Fruit fly (Drosophila melanogaster) whole organism, embryonic: Measurements from ENCODE around the gene slif.

ENCODE experiments used
- Atf-2 ChIP-seq: fragments of 200-800 bp; sonication (Bioruptor generic); optimal IDR thresholded peaks from 2 replicates; lab custom pipeline; 2016; ENCODE audit warnings: missing biosample characterization, missing genetic modification characterization
- Bdp1 ChIP-seq: fragments of 200-800 bp; sonication (Bioruptor generic); optimal IDR thresholded peaks from 3 replicates; lab custom pipeline; 2016; ENCODE audit warnings: missing biosample characterization, missing genetic modification characterization
- CG11398 ChIP-seq: fragments of 200-800 bp; sonication (Bioruptor generic); optimal IDR thresholded peaks from 2 replicates; lab custom pipeline; 2016; ENCODE audit warnings: missing biosample characterization, missing genetic modification characterization
- CG12219 ChIP-seq: fragments of 200-800 bp; sonication (Bioruptor generic); optimal IDR thresholded peaks from 3 replicates; lab custom pipeline; 2018; ENCODE audit warnings: missing biosample characterization, mild to moderate bottlenecking, missing genetic modification characterization
- CG13287 ChIP-seq: fragments of 200-800 bp; sonication (Bioruptor generic); IDR thresholded peaks from 2 replicates; pipeline ENCODE4 v1.3.6; 2022; ENCODE audit warnings: missing biosample characterization, missing genetic modification characterization; ENCODE audit not compliant: partially characterized antibody
- CG14710 ChIP-seq: fragments of 200-800 bp; sonication (Bioruptor generic); optimal IDR thresholded peaks from 3 replicates; lab custom pipeline; 2019; ENCODE audit warnings: missing biosample characterization, mild to moderate bottlenecking, missing genetic modification characterization, moderate library complexity
- CG15479 ChIP-seq: fragments of 200-800 bp; sonication (Bioruptor generic); optimal IDR thresholded peaks from 3 replicates; lab custom pipeline; 2019; ENCODE audit warnings: missing biosample characterization, mild to moderate bottlenecking, missing genetic modification characterization, moderate library complexity
- CG16813 ChIP-seq: fragments of 200-800 bp; sonication (Bioruptor generic); IDR thresholded peaks from 3 replicates; pipeline ENCODE4 v1.3.6; 2022; ENCODE audit warnings: missing biosample characterization, missing genetic modification characterization; ENCODE audit not compliant: partially characterized antibody
- CG1832 ChIP-seq: fragments of 200-800 bp; sonication (Bioruptor generic); optimal IDR thresholded peaks from 2 replicates; lab custom pipeline; 2017; ENCODE audit warnings: missing biosample characterization, mild to moderate bottlenecking, missing genetic modification characterization, inconsistent platforms
- CG18619 ChIP-seq: fragments of 200-800 bp; sonication (Bioruptor generic); optimal IDR thresholded peaks from 3 replicates; lab custom pipeline; 2017; ENCODE audit warnings: missing biosample characterization, mild to moderate bottlenecking, missing genetic modification characterization
- CG2202 ChIP-seq: fragments of 200-800 bp; sonication (Bioruptor generic); optimal IDR thresholded peaks from 2 replicates; lab custom pipeline; 2018; ENCODE audit warnings: missing biosample characterization, mild to moderate bottlenecking, missing genetic modification characterization
- CG2889 ChIP-seq: fragments of 200-800 bp; sonication (Bioruptor generic); IDR thresholded peaks from 3 replicates; pipeline ENCODE4 v1.3.6; 2022; ENCODE audit warnings: missing biosample characterization, missing genetic modification characterization
- CG30020 ChIP-seq: fragments of 200-800 bp; optimal IDR thresholded peaks from 2 replicates; lab custom pipeline; 2019; ENCODE audit warnings: missing biosample characterization, mild to moderate bottlenecking, missing genetic modification characterization, moderate library complexity
- CG34422 ChIP-seq: fragments of 200-800 bp; sonication (Bioruptor generic); IDR thresholded peaks from 3 replicates; pipeline ENCODE4 v1.3.6; 2022; ENCODE audit warnings: missing biosample characterization, missing genetic modification characterization
- CG4328 ChIP-seq: fragments of 200-800 bp; sonication (Bioruptor generic); optimal IDR thresholded peaks from 3 replicates; lab custom pipeline; 2017; ENCODE audit warnings: missing biosample characterization, missing genetic modification reagents, missing genetic modification characterization
- CG4404 ChIP-seq: fragments of 200-800 bp; sonication (Bioruptor generic); IDR thresholded peaks from 2 replicates; pipeline ENCODE4 v1.3.6; 2022; ENCODE audit warnings: missing biosample characterization, missing genetic modification characterization
- CG4617 ChIP-seq: fragments of 200-800 bp; sonication (Bioruptor generic); optimal IDR thresholded peaks from 3 replicates; lab custom pipeline; 2016; ENCODE audit warnings: missing biosample characterization, missing genetic modification characterization, borderline replicate concordance
- CG8388 ChIP-seq: fragments of 200-800 bp; sonication (Bioruptor generic); optimal IDR thresholded peaks from 2 replicates; lab custom pipeline; 2019; ENCODE audit warnings: missing biosample characterization, mild to moderate bottlenecking, missing genetic modification characterization, moderate library complexity
- CG8765 ChIP-seq: fragments of 200-800 bp; sonication (Bioruptor generic); IDR thresholded peaks from 2 replicates; pipeline ENCODE4 v1.3.6; 2022; ENCODE audit warnings: missing biosample characterization, missing genetic modification characterization
- CG9609 ChIP-seq: fragments of 200-800 bp; sonication (Bioruptor generic); optimal IDR thresholded peaks from 3 replicates; lab custom pipeline; 2016; ENCODE audit warnings: missing biosample characterization, missing genetic modification characterization
- CG9876 ChIP-seq: fragments of 200-800 bp; sonication (Bioruptor generic); optimal IDR thresholded peaks from 2 replicates; lab custom pipeline; 2016; ENCODE audit warnings: missing biosample characterization, missing genetic modification characterization
- CkIIα-i1 ChIP-seq: fragments of 200-800 bp; sonication (Bioruptor generic); IDR thresholded peaks from 2 replicates; pipeline ENCODE4 v1.3.6; 2022; ENCODE audit warnings: missing biosample characterization, missing genetic modification characterization
- D ChIP-seq, 2 experiments: fragments of 200-800 bp in 1 of 2; fragments of >200 bp in 1 of 2; sonication (Bioruptor generic) in 1 of 2; optimal IDR thresholded peaks; 2 replicates in 1 of 2; 3 replicates in 1 of 2; lab custom pipeline; 2017; ENCODE audit warnings: mild to moderate bottlenecking in 1 of 2, missing biosample characterization in 1 of 2, missing genetic modification characterization in 1 of 2, missing genetic modification reagents in 1 of 2
- E2f2 ChIP-seq: fragments of 200-800 bp; sonication (Bioruptor generic); IDR thresholded peaks from 2 replicates; pipeline ENCODE4 v1.3.6; 2022; ENCODE audit warnings: missing biosample characterization, missing genetic modification characterization
- Fer1 ChIP-seq: fragments of 200-800 bp; sonication (Bioruptor generic); optimal IDR thresholded peaks from 2 replicates; lab custom pipeline; 2017; ENCODE audit warnings: missing biosample characterization, mild to moderate bottlenecking, missing genetic modification characterization
- GATAe ChIP-seq: fragments of 200-800 bp; sonication (Bioruptor generic); conservative IDR thresholded peaks from 2 replicates; pipeline ENCODE4 v1.3.6; 2022; ENCODE audit warnings: missing biosample characterization, missing genetic modification characterization
- Hand ChIP-seq: fragments of 200-800 bp; sonication (Bioruptor generic); optimal IDR thresholded peaks from 2 replicates; lab custom pipeline; 2017; ENCODE audit warnings: mild to moderate bottlenecking, missing biosample characterization, missing genetic modification reagents, missing genetic modification characterization
- Lhr ChIP-seq: fragments of 200-800 bp; sonication (Bioruptor generic); optimal IDR thresholded peaks from 3 replicates; lab custom pipeline; 2017; ENCODE audit warnings: mild to moderate bottlenecking, missing biosample characterization, missing genetic modification reagents, missing genetic modification characterization
- Nf-YA ChIP-seq: fragments of 200-800 bp; sonication (Bioruptor generic); IDR thresholded peaks from 2 replicates; pipeline ENCODE4 v1.3.6; 2022; ENCODE audit warnings: missing biosample characterization, missing genetic modification characterization
- Pdp1 ChIP-seq, 2 experiments: fragments of 200-800 bp; sonication (Bioruptor generic); optimal IDR thresholded peaks; 3 replicates each; lab custom pipeline; 2016; ENCODE audit warnings: missing biosample characterization in 2 of 2, missing genetic modification characterization in 2 of 2, mild to moderate bottlenecking in 1 of 2, moderate library complexity in 1 of 2
- Stat92E ChIP-seq, 3 experiments: fragments of >200 bp in 2 of 3; fragments of 200-800 bp in 1 of 3; sonication (Bioruptor generic) in 1 of 3; optimal IDR thresholded peaks; 2 replicates each; lab custom pipeline; 2017 to 2019; ENCODE audit warnings: missing biosample characterization in 3 of 3, missing genetic modification characterization in 3 of 3, mild to moderate bottlenecking in 1 of 3, moderate library complexity in 1 of 3
- amos ChIP-seq: fragments of 200-800 bp; sonication (Bioruptor generic); IDR thresholded peaks from 2 replicates; pipeline ENCODE4 v1.3.6; 2022; ENCODE audit warnings: missing biosample characterization, missing genetic modification characterization; ENCODE audit not compliant: partially characterized antibody
- ara ChIP-seq: fragments of 200-800 bp; sonication (Bioruptor generic); IDR thresholded peaks from 2 replicates; pipeline ENCODE4 v1.3.6; 2022; ENCODE audit warnings: missing biosample characterization, missing genetic modification characterization
- bcd ChIP-seq: fragments of 200-800 bp; sonication (Bioruptor generic); optimal IDR thresholded peaks from 2 replicates; lab custom pipeline; 2017; ENCODE audit warnings: missing biosample characterization, mild to moderate bottlenecking, missing genetic modification characterization
- bigmax ChIP-seq: fragments of 200-800 bp; sonication (Bioruptor generic); optimal IDR thresholded peaks from 2 replicates; lab custom pipeline; 2018; ENCODE audit warnings: missing biosample characterization, mild to moderate bottlenecking, missing genetic modification characterization
- danr ChIP-seq: fragments of 200-800 bp; sonication (Bioruptor generic); IDR thresholded peaks from 2 replicates; pipeline ENCODE4 v1.3.6; 2022; ENCODE audit warnings: missing biosample characterization, missing genetic modification characterization
- dimm ChIP-seq: fragments of 200-800 bp; sonication (Bioruptor generic); IDR thresholded peaks from 2 replicates; pipeline ENCODE4 v1.3.6; 2022; ENCODE audit warnings: missing biosample characterization, missing genetic modification characterization
- hb ChIP-seq: fragments of 200-800 bp; sonication (Bioruptor generic); IDR thresholded peaks from 3 replicates; pipeline ENCODE4 v1.3.6; 2022; ENCODE audit warnings: missing biosample characterization, missing genetic modification characterization; ENCODE audit not compliant: partially characterized antibody
- hkb ChIP-seq, 2 experiments: fragments of 200-800 bp in 1 of 2; fragments of >200 bp in 1 of 2; sonication (Bioruptor generic) in 1 of 2; IDR thresholded peaks in 1 of 2; optimal IDR thresholded peaks in 1 of 2; 2 replicates each; pipeline versions ENCODE4 v1.3.6 to Lab custom; 2017 to 2022; ENCODE audit warnings: missing biosample characterization in 1 of 2, missing genetic modification characterization in 1 of 2
- mam ChIP-seq: fragments of 200-800 bp; sonication (Bioruptor generic); optimal IDR thresholded peaks from 3 replicates; lab custom pipeline; 2016; ENCODE audit warnings: missing biosample characterization, missing genetic modification characterization
- mld ChIP-seq: fragments of 200-800 bp; sonication (Bioruptor generic); IDR thresholded peaks from 3 replicates; pipeline ENCODE4 v1.3.6; 2022; ENCODE audit warnings: missing biosample characterization, missing genetic modification characterization; ENCODE audit not compliant: partially characterized antibody
- nau ChIP-seq: fragments of 200-800 bp; sonication (Bioruptor generic); optimal IDR thresholded peaks from 3 replicates; lab custom pipeline; 2017; ENCODE audit warnings: missing biosample characterization, mild to moderate bottlenecking, missing genetic modification characterization, missing genetic modification reagents
- nom ChIP-seq: fragments of 200-800 bp; sonication (Bioruptor generic); optimal IDR thresholded peaks from 2 replicates; lab custom pipeline; 2017; ENCODE audit warnings: missing biosample characterization, missing genetic modification characterization, mild to moderate bottlenecking, moderate library complexity, missing genetic modification reagents
- otp ChIP-seq: fragments of 200-800 bp; sonication (Bioruptor generic); IDR thresholded peaks from 3 replicates; pipeline ENCODE4, ENCODE4 v1.3.6; 2022; ENCODE audit warnings: missing biosample characterization, missing genetic modification characterization
- pita ChIP-seq: fragments of 200-800 bp; sonication (Bioruptor generic); optimal IDR thresholded peaks from 2 replicates; lab custom pipeline; 2017; ENCODE audit warnings: missing biosample characterization, mild to moderate bottlenecking, missing genetic modification characterization
- slou ChIP-seq: fragments of 200-800 bp; sonication (Bioruptor generic); optimal IDR thresholded peaks from 3 replicates; lab custom pipeline; 2016; ENCODE audit warnings: missing biosample characterization, missing genetic modification characterization
- so ChIP-seq: fragments of 200-800 bp; sonication (Bioruptor generic); IDR thresholded peaks from 3 replicates; pipeline ENCODE4 v1.3.6; 2022; ENCODE audit warnings: missing biosample characterization, missing genetic modification characterization
- tap ChIP-seq: fragments of 200-800 bp; optimal IDR thresholded peaks from 3 replicates; lab custom pipeline; 2019; ENCODE audit warnings: missing biosample characterization, mild to moderate bottlenecking, missing genetic modification characterization, moderate library complexity
- ttk ChIP-seq: fragments of 200-800 bp; sonication (Bioruptor generic); IDR thresholded peaks from 2 replicates; pipeline ENCODE4 v2.1.2; 2022; ENCODE audit warnings: missing biosample characterization, missing genetic modification characterization

The slif gene

DNA sequence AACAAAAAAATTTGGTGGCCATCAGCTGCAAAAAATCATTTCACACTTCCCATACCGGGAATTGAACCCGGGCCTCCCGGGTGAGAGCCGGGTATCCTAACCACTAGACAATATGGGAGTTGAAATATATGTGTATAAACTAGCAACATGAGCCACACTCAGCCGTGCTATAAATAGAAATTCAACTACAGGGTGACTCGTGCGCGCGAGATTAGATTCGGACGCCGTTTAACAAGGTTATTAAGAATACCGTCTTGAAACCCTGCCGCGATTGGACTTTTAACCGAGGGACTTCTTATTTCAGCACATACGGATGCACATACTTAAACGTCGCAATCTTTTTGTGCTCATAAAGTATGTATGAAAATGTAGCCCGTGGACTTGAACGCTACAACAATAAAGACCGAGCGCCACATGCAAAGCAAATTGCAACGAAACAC, 33.1 kb upstream of the slif start (continued):
- TF ChIP-seq ttk (GFP tag; lab: Robert Waterston, UW) = peak; percentile 10; the same call in 1 of the 2 replicates
- no peak for TF ChIP-seq pita (GFP tag; lab: Kevin White, UChicago)
- no peak for TF ChIP-seq D (optimal IDR thresholded peaks at IDR 0.05; lab: Kevin White, UChicago)
- no peak for TF ChIP-seq D (GFP tag; optimal IDR thresholded peaks at IDR 0.05; lab: Kevin White, UChicago)
- TF ChIP-seq CG34422 (GFP tag; lab: Robert Waterston, UW) = no peak
- no peak for TF ChIP-seq CG4328 (GFP tag; lab: Kevin White, UChicago)
- peak; percentile 72 for TF ChIP-seq CG13287 (GFP tag; lab: Robert Waterston, UW)
- no peak for TF ChIP-seq CG14710 (tag; lab: Kevin White, UChicago)
- TF ChIP-seq Lhr = no peak
- TF ChIP-seq CkIIα-i1 (GFP tag; lab: Robert Waterston, UW) = no peak
- TF ChIP-seq CG4617 = no peak
- TF ChIP-seq amos (GFP tag; lab: Robert Waterston, UW) = peak; percentile 89
- no peak for TF ChIP-seq Fer1 (GFP tag; lab: Kevin White, UChicago)
- no peak for TF ChIP-seq ara (GFP tag; lab: Robert Waterston, UW)
- no peak for TF ChIP-seq CG18619 (GFP tag; lab: Kevin White, UChicago)
- TF ChIP-seq CG9876 (GFP tag; lab: Kevin White, UChicago) = no peak
- no peak for TF ChIP-seq CG1832 (GFP tag; lab: Kevin White, UChicago)
- no peak for TF ChIP-seq CG2889 (GFP tag; lab: Robert Waterston, UW)
- no peak for TF ChIP-seq hkb (optimal IDR thresholded peaks at IDR 0.05; lab: Kevin White, UChicago)
- TF ChIP-seq hkb (GFP tag; IDR thresholded peaks at IDR 0.05; lab: Robert Waterston, UW) = peak; percentile 49
- peak; percentile 97 for TF ChIP-seq mld (GFP tag; lab: Robert Waterston, UW)
- TF ChIP-seq bigmax (GFP tag; lab: Kevin White, UChicago) = peak; percentile 16
- TF ChIP-seq CG2202 (tag; lab: Kevin White, UChicago) = no peak
- TF ChIP-seq mam (GFP tag; lab: Kevin White, UChicago) = no peak
- TF ChIP-seq CG8765 (GFP tag; lab: Robert Waterston, UW) = no peak
- TF ChIP-seq so (GFP tag; lab: Robert Waterston, UW) = peak; percentile 54; the same call in 2 of the 3 replicates
- TF ChIP-seq CG16813 (GFP tag; lab: Robert Waterston, UW) = peak; percentile 95
- peak; percentile 0 for TF ChIP-seq CG8388 (GFP tag; lab: Kevin White, UChicago)
- no peak for TF ChIP-seq E2f2 (GFP tag; lab: Robert Waterston, UW)
- no peak for TF ChIP-seq danr (GFP tag; lab: Robert Waterston, UW)
- no peak for TF ChIP-seq Hand
- TF ChIP-seq nom (GFP tag; lab: Kevin White, UChicago) = peak; percentile 68
- no peak for TF ChIP-seq Stat92E (GFP tag; optimal IDR thresholded peaks at IDR 0.05; lab: Kevin White, UChicago)
- no peak for TF ChIP-seq CG15479 (GFP tag; lab: Kevin White, UChicago)
- TF ChIP-seq nau = no peak
- TF ChIP-seq otp (GFP tag; lab: Robert Waterston, UW) = no peak
- TF ChIP-seq dimm (GFP tag; lab: Robert Waterston, UW) = no peak
- TF ChIP-seq Bdp1 (GFP tag; lab: Kevin White, UChicago) = peak; percentile 99
- no peak for TF ChIP-seq CG9609
- TF ChIP-seq tap = peak; percentile 44
- no peak for TF ChIP-seq Nf-YA (GFP tag; lab: Robert Waterston, UW)
- no peak for TF ChIP-seq Atf-2 (GFP tag; lab: Kevin White, UChicago)
- no peak for TF ChIP-seq CG11398
- no peak for TF ChIP-seq CG30020 (tag; lab: Kevin White, UChicago)
- TF ChIP-seq CG12219 = no peak
- no peak for TF ChIP-seq bcd (GFP tag; lab: Kevin White, UChicago)
- no peak for TF ChIP-seq CG4404 (GFP tag; lab: Robert Waterston, UW)
- no peak for TF ChIP-seq Pdp1 (GFP tag; optimal IDR thresholded peaks at IDR 0.05; lab: Kevin White, UChicago)
- TF ChIP-seq slou (GFP tag; lab: Kevin White, UChicago) = no peak
- peak; percentile 86 for TF ChIP-seq hb (GFP tag; lab: Robert Waterston, UW)
- TF ChIP-seq GATAe (GFP tag; lab: Robert Waterston, UW) = no peak
